Fruit fly (Drosophila melanogaster) whole organism, prepupa: ENCODE results near the gene Polr1E.

Experiments
- CG10631 ChIP-seq: fragments of 200-800 bp; sonication (Bioruptor generic); optimal IDR thresholded peaks from 2 replicates; lab custom pipeline; 2016; ENCODE audit warnings: missing biosample characterization, missing genetic modification characterization
- CG10669 ChIP-seq: fragments of 200-800 bp; sonication (Bioruptor generic); optimal IDR thresholded peaks from 3 replicates; lab custom pipeline; 2018; ENCODE audit warnings: missing biosample characterization, mild to moderate bottlenecking, missing genetic modification characterization, moderate library complexity
- CG11294 ChIP-seq: fragments of 200-800 bp; sonication (Bioruptor generic); IDR thresholded peaks from 2 replicates; pipeline ENCODE4 v1.3.6; 2022; ENCODE audit warnings: missing biosample characterization, missing genetic modification characterization
- CG15336 ChIP-seq: fragments of 200-800 bp; sonication (Bioruptor generic); IDR thresholded peaks from 2 replicates; pipeline ENCODE4 v1.3.6; 2022; ENCODE audit warnings: missing biosample characterization, missing genetic modification characterization
- CG16779 ChIP-seq: fragments of 200-800 bp; sonication (Bioruptor generic); optimal IDR thresholded peaks from 3 replicates; lab custom pipeline; 2017; ENCODE audit warnings: missing biosample characterization, mild to moderate bottlenecking, missing genetic modification characterization
- CG3032 ChIP-seq: fragments of 200-800 bp; optimal IDR thresholded peaks from 2 replicates; lab custom pipeline; 2019; ENCODE audit warnings: missing biosample characterization, mild to moderate bottlenecking, missing genetic modification characterization, moderate library complexity
- CG34406 ChIP-seq: fragments of 200-800 bp; sonication (Bioruptor generic); optimal IDR thresholded peaks from 3 replicates; lab custom pipeline; 2016; ENCODE audit warnings: missing biosample characterization, missing genetic modification characterization
- CG6163 ChIP-seq: fragments of 200-800 bp; sonication (Bioruptor generic); IDR thresholded peaks from 3 replicates; pipeline ENCODE4 v1.3.6; 2022; ENCODE audit warnings: missing biosample characterization, missing genetic modification characterization
- CG6792 ChIP-seq: fragments of 200-800 bp; sonication (Bioruptor generic); optimal IDR thresholded peaks from 3 replicates; lab custom pipeline; 2016; ENCODE audit warnings: missing biosample characterization, missing genetic modification characterization
- CG6854 ChIP-seq: fragments of 200-800 bp; sonication (Bioruptor generic); optimal IDR thresholded peaks from 2 replicates; lab custom pipeline; 2017; ENCODE audit warnings: missing biosample characterization, mild to moderate bottlenecking, missing genetic modification characterization
- CG7368 ChIP-seq: fragments of 200-800 bp; sonication (Bioruptor generic); optimal IDR thresholded peaks from 3 replicates; lab custom pipeline; 2016; ENCODE audit warnings: missing biosample characterization, missing genetic modification characterization
- CG8319 ChIP-seq: fragments of 200-800 bp; sonication (Bioruptor generic); optimal IDR thresholded peaks from 3 replicates; lab custom pipeline; 2016; ENCODE audit warnings: missing biosample characterization, missing genetic modification characterization
- CG8632 ChIP-seq: fragments of 200-800 bp; sonication (Bioruptor generic); optimal IDR thresholded peaks from 3 replicates; lab custom pipeline; 2016; ENCODE audit warnings: missing biosample characterization, missing genetic modification characterization
- Eip75B ChIP-seq: fragments of 200-800 bp; sonication (Bioruptor generic); optimal IDR thresholded peaks from 3 replicates; lab custom pipeline; 2016; ENCODE audit warnings: missing biosample characterization, missing genetic modification characterization
- Eip78C ChIP-seq: fragments of 200-800 bp; sonication (Bioruptor generic); peaks from one replicate; lab custom pipeline; 2016; ENCODE audit warnings: missing biosample characterization, missing genetic modification characterization
- Eip93F ChIP-seq: fragments of 200-800 bp; sonication (Bioruptor generic); optimal IDR thresholded peaks from 2 replicates; lab custom pipeline; 2016; ENCODE audit warnings: missing biosample characterization, mild to moderate bottlenecking, missing genetic modification characterization
- Ets21C ChIP-seq: fragments of 200-800 bp; sonication (Bioruptor generic); optimal IDR thresholded peaks from 3 replicates; lab custom pipeline; 2016; ENCODE audit warnings: missing biosample characterization, missing genetic modification characterization
- Hr39 ChIP-seq: fragments of 200-800 bp; sonication (Bioruptor generic); optimal IDR thresholded peaks from 2 replicates; lab custom pipeline; 2016; ENCODE audit warnings: missing biosample characterization, missing genetic modification characterization
- Lpt ChIP-seq: fragments of 200-800 bp; sonication (Bioruptor generic); optimal IDR thresholded peaks from 3 replicates; lab custom pipeline; 2016; ENCODE audit warnings: missing biosample characterization, missing genetic modification characterization
- Met ChIP-seq: fragments of 200-800 bp; sonication (Bioruptor generic); optimal IDR thresholded peaks from 3 replicates; lab custom pipeline; 2016; ENCODE audit warnings: missing biosample characterization, missing genetic modification characterization
- OdsH ChIP-seq: fragments of 200-800 bp; sonication (Bioruptor generic); optimal IDR thresholded peaks from 3 replicates; lab custom pipeline; 2016; ENCODE audit warnings: missing biosample characterization, missing genetic modification characterization
- Smox ChIP-seq: fragments of 200-800 bp; sonication (Bioruptor generic); optimal IDR thresholded peaks from 3 replicates; lab custom pipeline; 2016; ENCODE audit warnings: missing biosample characterization, missing genetic modification characterization
- Sox102F ChIP-seq: fragments of 200-800 bp; sonication (Bioruptor generic); optimal IDR thresholded peaks from 2 replicates; lab custom pipeline; 2016; ENCODE audit warnings: missing biosample characterization, mild to moderate bottlenecking, missing genetic modification characterization
- Sox14 ChIP-seq: fragments of 200-800 bp; sonication (Bioruptor generic); optimal IDR thresholded peaks from 3 replicates; lab custom pipeline; 2016; ENCODE audit warnings: missing biosample characterization, missing genetic modification characterization
- Sox15 ChIP-seq: fragments of 200-800 bp; sonication (Bioruptor generic); optimal IDR thresholded peaks from 3 replicates; lab custom pipeline; 2016; ENCODE audit warnings: missing biosample characterization, missing genetic modification characterization
- cyc ChIP-seq: fragments of 200-800 bp; sonication (Bioruptor generic); optimal IDR thresholded peaks from 3 replicates; lab custom pipeline; 2016; ENCODE audit warnings: missing biosample characterization, missing genetic modification characterization
- eg ChIP-seq: fragments of 200-800 bp; sonication (Bioruptor generic); IDR thresholded peaks from 3 replicates; pipeline ENCODE4 v1.3.6; 2022; ENCODE audit warnings: missing biosample characterization, missing genetic modification characterization
- esn ChIP-seq: fragments of 200-800 bp; sonication (Bioruptor generic); optimal IDR thresholded peaks from 2 replicates; lab custom pipeline; 2016; ENCODE audit warnings: missing biosample characterization, mild to moderate bottlenecking, missing genetic modification characterization, moderate library complexity
- fd59A ChIP-seq: fragments of 200-800 bp; sonication (Bioruptor generic); optimal IDR thresholded peaks from 2 replicates; lab custom pipeline; 2017; ENCODE audit warnings: missing biosample characterization, mild to moderate bottlenecking, missing genetic modification characterization, missing genetic modification reagents
- fd85E ChIP-seq: fragments of 200-800 bp; sonication (Bioruptor generic); optimal IDR thresholded peaks from 3 replicates; lab custom pipeline; 2016; ENCODE audit warnings: missing biosample characterization, missing genetic modification characterization
- fkh ChIP-seq: fragments of 200-800 bp; sonication (Bioruptor generic); optimal IDR thresholded peaks from 3 replicates; lab custom pipeline; 2017; ENCODE audit warnings: missing biosample characterization, mild to moderate bottlenecking, missing genetic modification characterization, moderate library complexity
- lz ChIP-seq: fragments of 200-800 bp; sonication (Bioruptor generic); optimal IDR thresholded peaks from 3 replicates; lab custom pipeline; 2016; ENCODE audit warnings: missing biosample characterization, missing genetic modification characterization
- pdm3 ChIP-seq: fragments of 200-800 bp; sonication (Bioruptor generic); optimal IDR thresholded peaks from 3 replicates; lab custom pipeline; 2016; ENCODE audit warnings: missing biosample characterization, missing genetic modification characterization
- salr ChIP-seq, 2 experiments: fragments of 200-800 bp; sonication (Bioruptor generic); optimal IDR thresholded peaks; 3 replicates each; lab custom pipeline; 2016 to 2018; ENCODE audit warnings: missing biosample characterization in 2 of 2, missing genetic modification characterization in 2 of 2, mild to moderate bottlenecking in 1 of 2
- spab ChIP-seq: fragments of 200-800 bp; sonication (Bioruptor generic); optimal IDR thresholded peaks from 2 replicates; lab custom pipeline; 2017; ENCODE audit warnings: missing biosample characterization, mild to moderate bottlenecking, missing genetic modification characterization, missing genetic modification reagents
- ss ChIP-seq, 2 experiments: fragments of 200-800 bp; sonication (Bioruptor generic); optimal IDR thresholded peaks; 2 replicates in 1 of 2; 3 replicates in 1 of 2; lab custom pipeline; 2017 to 2018; ENCODE audit warnings: mild to moderate bottlenecking in 2 of 2, missing biosample characterization in 2 of 2, missing genetic modification characterization in 2 of 2, moderate library complexity in 1 of 2
- svp ChIP-seq: fragments of 200-800 bp; sonication (Bioruptor generic); peaks from one replicate; lab custom pipeline; 2016; ENCODE audit warnings: missing biosample characterization, missing genetic modification characterization
- vri ChIP-seq: fragments of 200-800 bp; sonication (Bioruptor generic); optimal IDR thresholded peaks from 3 replicates; lab custom pipeline; 2016; ENCODE audit warnings: missing biosample characterization, mild to moderate bottlenecking, missing genetic modification characterization

The Polr1E gene

DNA sequence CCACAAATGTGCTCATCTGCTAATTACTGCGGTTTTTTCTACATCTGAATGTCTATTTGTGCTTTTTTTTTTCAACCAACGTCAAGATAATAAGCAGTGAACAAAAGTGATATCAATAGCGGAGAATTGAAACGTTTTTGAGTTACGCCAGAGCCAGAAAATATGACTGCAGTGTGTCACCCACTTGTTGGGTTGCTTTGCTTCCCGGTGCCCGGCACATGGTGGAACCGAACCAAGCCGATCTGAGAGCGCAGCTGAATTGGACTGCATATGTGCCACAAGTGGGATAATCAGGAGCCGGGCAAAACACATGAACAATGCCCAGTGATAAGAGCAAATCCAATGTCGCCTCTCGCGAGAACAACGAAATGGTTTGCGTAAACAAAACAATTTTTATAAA is 9.2 kb downstream of the Polr1E start:
- no peak for TF ChIP-seq ss (GFP tag; optimal IDR thresholded peaks at IDR 0.05; lab: Kevin White, UChicago)
- TF ChIP-seq cyc (GFP tag; lab: Kevin White, UChicago) = no peak
- TF ChIP-seq vri (GFP tag; lab: Kevin White, UChicago) = peak; percentile 66
- no peak for TF ChIP-seq Met
- no peak for TF ChIP-seq CG10669 (GFP tag; lab: Kevin White, UChicago)
- no peak for TF ChIP-seq Lpt (GFP tag; lab: Kevin White, UChicago)
- TF ChIP-seq OdsH = no peak
- TF ChIP-seq CG10631 (GFP tag; lab: Kevin White, UChicago) = no peak
- TF ChIP-seq eg (GFP tag; lab: Robert Waterston, UW) = no peak
- no peak for TF ChIP-seq CG8319 (GFP tag; lab: Kevin White, UChicago)
- no peak for TF ChIP-seq pdm3 (GFP tag; lab: Kevin White, UChicago)
- TF ChIP-seq Eip75B = no peak
- TF ChIP-seq Sox102F = no peak
- TF ChIP-seq fkh = no peak
- no peak for TF ChIP-seq CG7368 (GFP tag; lab: Kevin White, UChicago)
- peak; percentile 73 for TF ChIP-seq svp (GFP tag; lab: Kevin White, UChicago)
- no peak for TF ChIP-seq Ets21C
- peak; percentile 32 for TF ChIP-seq Eip78C (GFP tag; lab: Kevin White, UChicago)
- TF ChIP-seq esn (GFP tag; lab: Kevin White, UChicago) = no peak

dm6 chr3R:18291831-18292230 is 9.7 kb downstream of the Polr1E start:
- TF ChIP-seq eg (GFP tag; lab: Robert Waterston, UW) (no peak), CG16779 (no peak), svp (GFP tag; lab: Kevin White, UChicago) (peak; percentile 69), CG34406 (GFP tag; lab: Kevin White, UChicago) (no peak), CG6792 (GFP tag; lab: Kevin White, UChicago) (no peak), spab (no peak)
- TF ChIP-seq, all 60 proteins: peak for 1

- TF ChIP-seq fkh (no peak), CG8632 (no peak), CG11294 (GFP tag; lab: Robert Waterston, UW) (no peak), eg (GFP tag; lab: Robert Waterston, UW) (no peak), lz (GFP tag; lab: Kevin White, UChicago) (no peak), CG6163 (no peak), Smox (GFP tag; lab: Kevin White, UChicago) (no peak), esn (GFP tag; lab: Kevin White, UChicago) (no peak), Sox15 (GFP tag; lab: Kevin White, UChicago) (no peak), spab (no peak), CG15336 (no peak), fd85E (GFP tag; lab: Kevin White, UChicago) (no peak), fd59A (GFP tag; lab: Kevin White, UChicago) (no peak), salr (GFP tag; optimal IDR thresholded peaks at IDR 0.05; lab: Kevin White, UChicago) (no peak), Eip93F (no peak), Sox14 (no peak), Met (no peak), CG3032 (tag; lab: Kevin White, UChicago) (no peak), Hr39 (GFP tag; lab: Kevin White, UChicago) (no peak), CG6854 (no peak)
These were observed 12.9 kb downstream of the Polr1E start, which contains the start of gene CG7131 for dm6 chr3R:18288677-18289076. CG7131 (minus strand) TSS chr3R:18288777.

- TF ChIP-seq CG16779 (no peak), svp (GFP tag; lab: Kevin White, UChicago) (peak; percentile 35)
- TF ChIP-seq, all 60 proteins: peak for 1
These were observed 18.1 kb downstream of the Polr1E start, which contains the start of the genes CG14312 and CG8064 for dm6 chr3R:18283441-18283840. CG14312 (minus strand) TSS chr3R:18283528. CG8064 (plus strand) TSS chr3R:18283660.
